Fruit fly (Drosophila melanogaster) whole organism: ENCODE results near the gene CG9512.

ENCODE experiments used
- CG8478 ChIP-seq: fragments of >200 bp; optimal IDR thresholded peaks from 2 replicates; lab custom pipeline; 2018; ENCODE audit warnings: inconsistent platforms
- Dll ChIP-seq: fragments of >200 bp; optimal IDR thresholded peaks from 2 replicates; lab custom pipeline; 2017
- EcR ChIP-seq, 2 experiments: fragments of >200 bp; optimal IDR thresholded peaks; 2 replicates each; lab custom pipeline; 2017; ENCODE audit warnings: missing biosample characterization in 2 of 2, missing genetic modification characterization in 2 of 2, missing genetic modification reagents in 2 of 2
- pan ChIP-seq: fragments of >200 bp; optimal IDR thresholded peaks from 2 replicates; lab custom pipeline; 2017
- psq ChIP-seq: fragments of >200 bp; optimal IDR thresholded peaks from 2 replicates; lab custom pipeline; 2017
- usp ChIP-seq: fragments of >200 bp; optimal IDR thresholded peaks from 2 replicates; lab custom pipeline; 2017; ENCODE audit warnings: missing biosample characterization, missing genetic modification characterization, mixed read lengths

CG9512 gene

dm6 chrX:14909051-14909450 is 3.7 kb upstream of the CG9512 start:
- no peak for TF ChIP-seq EcR (GFP tag; optimal IDR thresholded peaks at IDR 0.05; lab: Kevin White, UChicago)
- no peak for TF ChIP-seq psq (lab: Kevin White, UChicago)
- TF ChIP-seq CG8478 (lab: Kevin White, UChicago) = no peak
- no peak for TF ChIP-seq usp
- no peak for TF ChIP-seq Dll (lab: Kevin White, UChicago)
- TF ChIP-seq pan = no peak

dm6 chrX:14897592-14897991 is 7.8 kb downstream of the CG9512 start:
- TF ChIP-seq EcR (GFP tag; optimal IDR thresholded peaks at IDR 0.05; lab: Kevin White, UChicago) = no peak
- TF ChIP-seq CG8478 (lab: Kevin White, UChicago) = no peak
- no peak for TF ChIP-seq psq (lab: Kevin White, UChicago)
- no peak for TF ChIP-seq pan
- no peak for TF ChIP-seq usp
- TF ChIP-seq Dll (lab: Kevin White, UChicago) = no peak

dm6 chrX:14896791-14897190 is 8.6 kb downstream of the CG9512 start, which contains the start of gene CG9514:
CG9514 (minus strand) TSS chrX:14896891.
- TF ChIP-seq psq (lab: Kevin White, UChicago) = no peak

dm6 chrX:14896310-14896709 is 9.0 kb downstream of the CG9512 start:
- TF ChIP-seq CG8478 (lab: Kevin White, UChicago) = no peak
- no peak for TF ChIP-seq psq (lab: Kevin White, UChicago)
- no peak for TF ChIP-seq pan
- TF ChIP-seq Dll (lab: Kevin White, UChicago) = no peak
- no peak for TF ChIP-seq usp
- no peak for TF ChIP-seq EcR (GFP tag; optimal IDR thresholded peaks at IDR 0.05; lab: Kevin White, UChicago)

dm6 chrX:14893872-14894271 is 11.5 kb downstream of the CG9512 start:
- TF ChIP-seq EcR (GFP tag; optimal IDR thresholded peaks at IDR 0.05; lab: Kevin White, UChicago) (no peak), pan (no peak), CG8478 (lab: Kevin White, UChicago) (no peak), psq (lab: Kevin White, UChicago) (no peak), Dll (lab: Kevin White, UChicago) (no peak), usp (no peak)

dm6 chrX:14892303-14892702 is 13.0 kb downstream of the CG9512 start:
- TF ChIP-seq CG8478 (lab: Kevin White, UChicago) = no peak

- TF ChIP-seq pan (no peak), psq (lab: Kevin White, UChicago) (no peak), usp (no peak), Dll (lab: Kevin White, UChicago) (no peak), EcR (GFP tag; optimal IDR thresholded peaks at IDR 0.05; lab: Kevin White, UChicago) (no peak), CG8478 (lab: Kevin White, UChicago) (no peak)
Observed at dm6 chrX:14885554-14885953, 19.8 kb downstream of the CG9512 start.

- TF ChIP-seq usp (no peak), EcR (GFP tag; optimal IDR thresholded peaks at IDR 0.05; lab: Kevin White, UChicago) (no peak), psq (lab: Kevin White, UChicago) (no peak), Dll (lab: Kevin White, UChicago) (no peak), CG8478 (lab: Kevin White, UChicago) (no peak), pan (no peak)
Observed at dm6 chrX:14883993-14884392, 21.4 kb downstream of the CG9512 start.

- TF ChIP-seq usp (no peak), EcR (GFP tag; optimal IDR thresholded peaks at IDR 0.05; lab: Kevin White, UChicago) (no peak), psq (lab: Kevin White, UChicago) (no peak), pan (no peak), CG8478 (lab: Kevin White, UChicago) (no peak), Dll (lab: Kevin White, UChicago) (no peak)
Observed at dm6 chrX:14882536-14883118, 22.7 kb downstream of the CG9512 start, which contains the start of the genes CG45064 and CG45065. CG45064 (minus strand) TSS chrX:14882586. CG45065 (minus strand) TSS chrX:14882586.

dm6 chrX:14878917-14879316 is 26.4 kb downstream of the CG9512 start:
- no peak for TF ChIP-seq Dll (lab: Kevin White, UChicago)
- no peak for TF ChIP-seq psq (lab: Kevin White, UChicago)
- TF ChIP-seq pan = no peak
- TF ChIP-seq EcR (GFP tag; optimal IDR thresholded peaks at IDR 0.05; lab: Kevin White, UChicago) = no peak
- no peak for TF ChIP-seq CG8478 (lab: Kevin White, UChicago)
- TF ChIP-seq usp = no peak

dm6 chrX:14871028-14871427 is 34.3 kb downstream of the CG9512 start, which contains the start of gene CG9518:
CG9518 (minus strand) TSS chrX:14871181.
- TF ChIP-seq psq (lab: Kevin White, UChicago) = no peak
- TF ChIP-seq EcR (GFP tag; optimal IDR thresholded peaks at IDR 0.05; lab: Kevin White, UChicago) = no peak
- no peak for TF ChIP-seq Dll (lab: Kevin White, UChicago)

dm6 chrX:14868414-14868813 is 36.9 kb downstream of the CG9512 start:
- TF ChIP-seq CG8478 (lab: Kevin White, UChicago) (no peak), pan (no peak), psq (lab: Kevin White, UChicago) (no peak), Dll (lab: Kevin White, UChicago) (no peak), usp (no peak), EcR (GFP tag; optimal IDR thresholded peaks at IDR 0.05; lab: Kevin White, UChicago) (no peak)

- TF ChIP-seq CG8478 (lab: Kevin White, UChicago) (no peak), Dll (lab: Kevin White, UChicago) (no peak), usp (no peak), pan (no peak), EcR (GFP tag; optimal IDR thresholded peaks at IDR 0.05; lab: Kevin White, UChicago) (no peak), psq (lab: Kevin White, UChicago) (no peak)
Observed at dm6 chrX:14866911-14867310, 38.4 kb downstream of the CG9512 start.
